Fruit fly (Drosophila melanogaster) whole organism, wandering third instar larva: Measurements from ENCODE around the gene CG10793.

Experiments used
- Abd-B ChIP-seq: fragments of >200 bp; optimal IDR thresholded peaks from 2 replicates; lab custom pipeline; 2017; ENCODE audit warnings: missing biosample characterization, missing genetic modification characterization
- Dfd ChIP-seq: fragments of >200 bp; optimal IDR thresholded peaks from 2 replicates; lab custom pipeline; 2017; ENCODE audit warnings: missing biosample characterization, missing genetic modification characterization
- Dif ChIP-seq: fragments of 200-275, 200-300 bp; sonication (Bioruptor generic); optimal IDR thresholded peaks from 2 replicates; lab custom pipeline; 2018; ENCODE audit warnings: missing biosample characterization, missing genetic modification characterization; ENCODE audit not compliant: partially characterized antibody
- GATAd ChIP-seq: sonication (Bioruptor generic); optimal IDR thresholded peaks from 2 replicates; lab custom pipeline; 2016; ENCODE audit warnings: missing biosample characterization, missing genetic modification characterization
- Myc ChIP-seq: fragments of >200 bp; optimal IDR thresholded peaks from 2 replicates; lab custom pipeline; 2017
- dl ChIP-seq, 2 experiments: fragments of 175-275, 200-275 bp in 1 of 2; fragments of 200-275 bp in 1 of 2; sonication (Bioruptor generic); optimal IDR thresholded peaks; lab custom pipeline; 2018; ENCODE audit warnings: mild to moderate bottlenecking in 2 of 2, missing biosample characterization in 2 of 2, missing genetic modification characterization in 2 of 2, moderate library complexity in 2 of 2; ENCODE audit not compliant: partially characterized antibody in 2 of 2, insufficient read depth in 1 of 2
- lola ChIP-seq: fragments of >200 bp; optimal IDR thresholded peaks from 2 replicates; lab custom pipeline; 2017; ENCODE audit warnings: missing biosample characterization, missing genetic modification characterization
- pan ChIP-seq: fragments of >200 bp; optimal IDR thresholded peaks from 2 replicates; lab custom pipeline; 2017

DNA sequence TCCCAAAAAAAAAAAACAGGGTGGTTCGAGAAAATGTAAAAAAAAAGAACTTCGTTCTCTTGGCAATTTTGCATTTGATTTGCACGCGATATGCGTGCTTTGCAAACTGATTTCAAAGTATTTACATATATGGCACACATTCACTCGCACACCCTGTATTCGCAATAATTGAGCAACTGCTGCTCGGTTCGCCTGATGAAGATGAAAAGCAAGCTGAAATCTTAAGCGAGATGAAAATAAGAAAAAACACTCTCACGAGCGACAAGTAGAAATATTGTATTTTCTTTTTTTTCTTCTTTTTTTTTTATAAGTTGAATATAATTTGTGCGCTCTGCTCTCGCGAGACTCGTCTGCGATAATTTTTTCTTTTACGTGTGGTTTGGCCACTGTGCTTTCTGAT is 12.8 kb upstream of the CG10793 start:
- TF ChIP-seq lola (GFP tag; lab: Kevin White, UChicago) (no peak), Dif (GFP tag; lab: Kevin White, UChicago) (no peak), Dfd (GFP tag; lab: Kevin White, UChicago) (no peak), Abd-B (GFP tag; lab: Kevin White, UChicago) (no peak), pan (lab: Kevin White, UChicago) (no peak), GATAd (GFP tag; lab: Kevin White, UChicago) (no peak), Myc (lab: Kevin White, UChicago) (no peak), dl (GFP tag; optimal IDR thresholded peaks at IDR 0.05; lab: Kevin White, UChicago; ENCODE audit: insufficient read depth in 1 of 2, partially characterized antibody in 2 of 2) (no peak)
